Worm (Caenorhabditis elegans) whole organism, young adult: ENCODE data around the gene cyy-1.

Experiments
- B0019.2 ChIP-seq: fragments of 200-800 bp; sonication (Bioruptor generic); conservative IDR thresholded peaks from 2 replicates; pipeline ENCODE4 v1.3.6; 2022; ENCODE audit warnings: missing genetic modification reagents, missing genetic modification characterization, missing compliant biosample characterization
- F33H1.4 ChIP-seq: fragments of 200-800 bp; sonication (Bioruptor generic); IDR thresholded peaks from 2 replicates; pipeline ENCODE4 v1.3.6; 2022; ENCODE audit warnings: missing genetic modification reagents, missing genetic modification characterization, missing compliant biosample characterization
- T26A5.8 ChIP-seq: sonication (generic microtip); optimal IDR thresholded peaks from 2 replicates; lab custom pipeline; 2016; ENCODE audit warnings: missing genetic modification characterization, missing compliant biosample characterization
- Y53G8AR.9 ChIP-seq: fragments of 200-800 bp; sonication (Bioruptor generic); conservative IDR thresholded peaks from 2 replicates; pipeline ENCODE4 v1.3.6; 2022; ENCODE audit warnings: missing genetic modification reagents, missing genetic modification characterization, missing compliant biosample characterization
- ceh-27 ChIP-seq: fragments of 200-800 bp; sonication (Bioruptor generic); optimal IDR thresholded peaks from 2 replicates; lab custom pipeline; 2018; ENCODE audit warnings: mild to moderate bottlenecking, missing genetic modification characterization, moderate library complexity, missing compliant biosample characterization
- egl-44 ChIP-seq: fragments of 200-800 bp; sonication (Bioruptor generic); IDR thresholded peaks from 2 replicates; pipeline ENCODE4 v1.3.6; 2022; ENCODE audit warnings: missing genetic modification reagents, missing genetic modification characterization, missing compliant biosample characterization
- nhr-27 ChIP-seq: fragments of 200-800 bp; sonication (Bioruptor generic); optimal IDR thresholded peaks from 2 replicates; lab custom pipeline; 2018; ENCODE audit warnings: mild to moderate bottlenecking, missing genetic modification characterization, moderate library complexity, missing compliant biosample characterization
- unc-130 ChIP-seq: sonication (generic microtip); optimal IDR thresholded peaks from 2 replicates; lab custom pipeline; 2016; ENCODE audit warnings: missing genetic modification reagents, missing genetic modification characterization, missing compliant biosample characterization
- unc-62 ChIP-seq: fragments of 150-350 bp; optimal IDR thresholded peaks from 2 replicates; lab custom pipeline; 2014; ENCODE audit warnings: missing biosample characterization, missing genetic modification reagents, missing genetic modification characterization
- zfh-2 ChIP-seq: fragments of 200-800 bp; sonication (Bioruptor generic); conservative IDR thresholded peaks from 2 replicates; pipeline ENCODE4 v1.3.6; 2022; ENCODE audit warnings: missing genetic modification reagents, missing genetic modification characterization, missing compliant biosample characterization
- ztf-6 ChIP-seq: fragments of 200-800 bp; sonication (Bioruptor generic); IDR thresholded peaks from 2 replicates; pipeline ENCODE4 v1.3.6; 2022; ENCODE audit warnings: missing genetic modification reagents, missing genetic modification characterization, missing compliant biosample characterization

- TF ChIP-seq ztf-6 (GFP tag; lab: Robert Waterston, UW) = no peak
- TF ChIP-seq nhr-27 (tag; lab: Kevin White, UChicago) = no peak
- no peak for TF ChIP-seq unc-130 (GFP tag; lab: Kevin White, UChicago)
- TF ChIP-seq F33H1.4 (GFP tag; lab: Robert Waterston, UW) = no peak
- no peak for TF ChIP-seq egl-44 (GFP tag; lab: Robert Waterston, UW)
- TF ChIP-seq zfh-2 (GFP tag; lab: Robert Waterston, UW) = no peak
- TF ChIP-seq T26A5.8 (tag; lab: Kevin White, UChicago) = no peak
- TF ChIP-seq ceh-27 = no peak
- no peak for TF ChIP-seq Y53G8AR.9 (GFP tag; lab: Robert Waterston, UW)
- no peak for TF ChIP-seq B0019.2 (GFP tag; lab: Robert Waterston, UW)
- no peak for TF ChIP-seq unc-62 (GFP tag; lab: Kevin White, UChicago)
Measured at ce11 chrIII:8375000-8375399, 30.7 kb upstream of the cyy-1 start, which contains the start of gene met-2.
